Worm (Caenorhabditis elegans): ENCODE measurements around the gene Y53G8AR.8.

- no peak for TF ChIP-seq him-1 (tag; optimal IDR thresholded peaks at IDR 0.05)
- no peak for TF ChIP-seq W03F9.2 (tag; optimal IDR thresholded peaks at IDR 0.05)
Observed at ce11 chrIII:3255575-3255974, 38.6 kb downstream of the Y53G8AR.8 start, which contains the start of gene Y53G8AM.4.

Measured in whole organism, L4/young adult.